Fruit fly (Drosophila melanogaster): Measurements from ENCODE around the gene Argp.

Gene Argp

DNA sequence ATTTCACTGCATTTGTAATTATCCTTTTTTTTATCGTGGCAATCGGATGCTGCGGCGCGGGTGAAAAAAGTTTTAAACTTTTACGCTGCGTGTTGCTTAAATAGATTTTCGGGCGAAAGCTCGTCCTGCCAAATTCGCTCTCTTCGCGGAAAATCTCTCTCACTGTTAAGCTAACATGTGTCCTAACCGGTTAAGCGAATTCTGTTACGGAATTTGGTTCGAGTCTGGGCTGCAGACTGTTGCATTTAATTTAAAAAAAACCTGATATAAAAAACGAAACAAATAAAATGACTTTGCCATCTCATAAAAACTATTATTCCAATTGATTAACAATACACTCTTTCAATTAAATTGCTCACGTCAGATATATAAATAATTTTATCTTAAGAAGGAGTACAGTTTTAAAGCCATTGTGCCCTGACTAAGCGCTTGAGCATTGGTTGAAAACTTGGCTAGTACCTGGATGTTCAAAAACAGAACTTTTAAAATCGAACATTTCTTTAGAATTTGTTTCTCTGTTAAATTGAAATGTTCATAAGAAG is 35.2 kb downstream of the Argp start, which contains the start of gene Task6:
Gene Task6, minus strand, starts transcription at position 51 of the 542 bp plus-strand sequence.
- TF ChIP-seq CG5204 (GFP tag; optimal IDR thresholded peaks at IDR 0.05): no peak
- no peak for TF ChIP-seq pad (GFP tag; optimal IDR thresholded peaks at IDR 0.05)
- TF ChIP-seq bab1 (GFP tag; optimal IDR thresholded peaks at IDR 0.05): no peak
- no peak for TF ChIP-seq CG1620 (GFP tag; optimal IDR thresholded peaks at IDR 0.05)
- no peak for TF ChIP-seq CG7101 (tag; optimal IDR thresholded peaks at IDR 0.05)
- TF ChIP-seq CG11617 (GFP tag; optimal IDR thresholded peaks at IDR 0.05): no peak
- TF ChIP-seq ovo (GFP tag; optimal IDR thresholded peaks at IDR 0.05): no peak
- no peak for TF ChIP-seq Clk (GFP tag; optimal IDR thresholded peaks at IDR 0.05)
- TF ChIP-seq Mnt (GFP tag; optimal IDR thresholded peaks at IDR 0.05): no peak
- no peak for TF ChIP-seq tj (GFP tag; optimal IDR thresholded peaks at IDR 0.05)
- no peak for TF ChIP-seq cnc (optimal IDR thresholded peaks at IDR 0.05)
- no peak for TF ChIP-seq kay (GFP tag; ENCODE audit: borderline replicate concordance)
- TF ChIP-seq CG14711 (tag; optimal IDR thresholded peaks at IDR 0.05): no peak
- no peak for TF ChIP-seq toe (GFP tag; optimal IDR thresholded peaks at IDR 0.05)
- TF ChIP-seq Crg-1 (GFP tag; optimal IDR thresholded peaks at IDR 0.05): no peak
- TF ChIP-seq CG7045 (GFP tag; optimal IDR thresholded peaks at IDR 0.05): no peak
- TF ChIP-seq CG12768 (GFP tag; optimal IDR thresholded peaks at IDR 0.05): no peak
- TF ChIP-seq Hr96 (GFP tag; optimal IDR thresholded peaks at IDR 0.05): no peak

- TF ChIP-seq bab1 (GFP tag; optimal IDR thresholded peaks at IDR 0.05): no peak
- no peak for TF ChIP-seq tj (GFP tag; optimal IDR thresholded peaks at IDR 0.05)
- TF ChIP-seq Crg-1 (GFP tag; optimal IDR thresholded peaks at IDR 0.05): no peak
- TF ChIP-seq CG11617 (GFP tag; optimal IDR thresholded peaks at IDR 0.05): no peak
- TF ChIP-seq CG5204 (GFP tag; optimal IDR thresholded peaks at IDR 0.05): no peak
- TF ChIP-seq cic (GFP tag; optimal IDR thresholded peaks at IDR 0.05): no peak
These were observed 36.8 kb downstream of the Argp start for dm6 chr3R:13672898-13673297.

- no peak for TF ChIP-seq CG1620 (GFP tag; optimal IDR thresholded peaks at IDR 0.05)
- TF ChIP-seq CG12768 (GFP tag; optimal IDR thresholded peaks at IDR 0.05): peak; percentile 81
- TF ChIP-seq Crg-1 (GFP tag; optimal IDR thresholded peaks at IDR 0.05): no peak
- no peak for TF ChIP-seq CG5204 (GFP tag; optimal IDR thresholded peaks at IDR 0.05)
- TF ChIP-seq cnc (optimal IDR thresholded peaks at IDR 0.05): no peak
- TF ChIP-seq CG33017 (tag; optimal IDR thresholded peaks at IDR 0.05): no peak
- peak; percentile 30 for TF ChIP-seq kay (GFP tag; ENCODE audit: borderline replicate concordance)
These were observed 43.7 kb downstream of the Argp start for dm6 chr3R:13665992-13666391.

DNA sequence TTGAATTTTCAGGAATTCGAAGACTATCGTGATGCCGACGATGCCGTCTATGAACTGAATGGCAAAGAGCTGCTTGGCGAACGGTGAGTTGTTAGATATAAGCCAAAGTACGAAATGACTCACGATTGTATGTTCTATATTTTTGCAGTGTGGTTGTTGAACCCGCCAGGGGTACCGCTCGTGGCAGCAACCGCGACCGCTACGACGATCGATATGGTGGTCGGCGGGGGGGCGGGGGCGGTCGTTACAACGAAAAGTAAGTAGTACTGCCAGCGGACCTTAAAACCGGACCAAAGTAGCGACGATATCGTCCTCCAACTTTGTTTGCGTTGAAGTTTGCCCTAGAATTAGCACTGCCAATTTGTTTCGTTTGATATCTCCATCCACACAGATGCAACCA is 47.6 kb downstream of the Argp start:
- no peak for TF ChIP-seq CG11617 (GFP tag; optimal IDR thresholded peaks at IDR 0.05)
- peak; percentile 6 for TF ChIP-seq CG12768 (GFP tag; optimal IDR thresholded peaks at IDR 0.05)
- no peak for TF ChIP-seq CG1620 (GFP tag; optimal IDR thresholded peaks at IDR 0.05)

dm6 chr3R:13660924-13661659 is 48.6 kb downstream of the Argp start, which contains the start of gene B52:
B52 (plus strand) TSS chr3R:13661311.
- TF ChIP-seq CG1620 (GFP tag; optimal IDR thresholded peaks at IDR 0.05): peak; percentile 73
- peak; percentile 81 for TF ChIP-seq Crg-1 (GFP tag; optimal IDR thresholded peaks at IDR 0.05)
- TF ChIP-seq ovo (GFP tag; optimal IDR thresholded peaks at IDR 0.05): peak; percentile 64
- peak; percentile 61 for TF ChIP-seq tj (GFP tag; optimal IDR thresholded peaks at IDR 0.05)
- TF ChIP-seq bab1 (GFP tag; optimal IDR thresholded peaks at IDR 0.05): peak; percentile 81
- peak; percentile 70 for TF ChIP-seq CG12768 (GFP tag; optimal IDR thresholded peaks at IDR 0.05)
- peak; percentile 44 for TF ChIP-seq toe (GFP tag; optimal IDR thresholded peaks at IDR 0.05)
- no peak for TF ChIP-seq cnc (optimal IDR thresholded peaks at IDR 0.05)
- TF ChIP-seq Mnt (GFP tag; optimal IDR thresholded peaks at IDR 0.05): peak; percentile 72
- TF ChIP-seq kay (GFP tag; ENCODE audit: borderline replicate concordance): no peak
- peak; percentile 82 for TF ChIP-seq CG7101 (tag; optimal IDR thresholded peaks at IDR 0.05)
- peak; percentile 86 for TF ChIP-seq CG11617 (GFP tag; optimal IDR thresholded peaks at IDR 0.05)
- peak; percentile 69 for TF ChIP-seq CG33017 (tag; optimal IDR thresholded peaks at IDR 0.05)
- TF ChIP-seq CG14711 (tag; optimal IDR thresholded peaks at IDR 0.05): peak; percentile 51
- TF ChIP-seq CG7045 (GFP tag; optimal IDR thresholded peaks at IDR 0.05): peak; percentile 67
- peak; percentile 83 for TF ChIP-seq Hr96 (GFP tag; optimal IDR thresholded peaks at IDR 0.05)
- TF ChIP-seq CG5204 (GFP tag; optimal IDR thresholded peaks at IDR 0.05): peak; percentile 72
- TF ChIP-seq Clk (GFP tag; optimal IDR thresholded peaks at IDR 0.05): peak; percentile 46
- TF ChIP-seq cic (GFP tag; optimal IDR thresholded peaks at IDR 0.05): peak; percentile 33
- TF ChIP-seq pad (GFP tag; optimal IDR thresholded peaks at IDR 0.05): peak; percentile 54

- TF ChIP-seq kay (GFP tag; ENCODE audit: borderline replicate concordance) (peak; percentile 66), cic (GFP tag; optimal IDR thresholded peaks at IDR 0.05) (peak; percentile 40), CG1620 (GFP tag; optimal IDR thresholded peaks at IDR 0.05) (peak; percentile 10), tj (GFP tag; optimal IDR thresholded peaks at IDR 0.05) (peak; percentile 69), bab1 (GFP tag; optimal IDR thresholded peaks at IDR 0.05) (peak; percentile 57), CG12768 (GFP tag; optimal IDR thresholded peaks at IDR 0.05) (peak; percentile 19), ovo (GFP tag; optimal IDR thresholded peaks at IDR 0.05) (no peak), CG11617 (GFP tag; optimal IDR thresholded peaks at IDR 0.05) (peak; percentile 24), Mnt (GFP tag; optimal IDR thresholded peaks at IDR 0.05) (peak; percentile 84), Crg-1 (GFP tag; optimal IDR thresholded peaks at IDR 0.05) (peak; percentile 3), CG7101 (tag; optimal IDR thresholded peaks at IDR 0.05) (no peak)
These were observed 49.6 kb downstream of the Argp start, which contains the start of gene Hrb87F for dm6 chr3R:13659865-13660738. Hrb87F (minus strand) TSS chr3R:13660531.

Measured in whole organism, adult.